Fruit fly (Drosophila melanogaster) whole organism, adult: ENCODE data around the gene Adgf-A.
A peak's percentile ranks its signal among the peaks of the same experiment; 100 is the strongest.

Source experiments
- CG11617 ChIP-seq: fragments of 200-800 bp; sonication (Bioruptor generic); optimal IDR thresholded peaks from 2 replicates; lab custom pipeline; 2017; ENCODE audit warnings: mild to moderate bottlenecking, missing biosample characterization, missing genetic modification reagents, missing genetic modification characterization
- CG12768 ChIP-seq: fragments of 200-800 bp; sonication (Bioruptor generic); optimal IDR thresholded peaks from 2 replicates; lab custom pipeline; 2017; ENCODE audit warnings: missing biosample characterization, missing genetic modification characterization, mild to moderate bottlenecking, moderate library complexity, missing genetic modification reagents
- CG14711 ChIP-seq: fragments of 200-800 bp; sonication (Bioruptor generic); optimal IDR thresholded peaks from 2 replicates; lab custom pipeline; 2018; ENCODE audit warnings: missing biosample characterization, mild to moderate bottlenecking, missing genetic modification characterization, moderate library complexity
- CG1620 ChIP-seq: fragments of 200-800 bp; sonication (Bioruptor generic); optimal IDR thresholded peaks from 2 replicates; lab custom pipeline; 2016; ENCODE audit warnings: missing biosample characterization, missing genetic modification characterization
- CG33017 ChIP-seq: fragments of 200-800 bp; sonication (Bioruptor generic); optimal IDR thresholded peaks from 2 replicates; lab custom pipeline; 2018; ENCODE audit warnings: missing biosample characterization, mild to moderate bottlenecking, missing genetic modification characterization, moderate library complexity
- CG5204 ChIP-seq: fragments of 200-800 bp; sonication (Bioruptor generic); optimal IDR thresholded peaks from 2 replicates; lab custom pipeline; 2016; ENCODE audit warnings: missing biosample characterization, missing genetic modification characterization
- CG7045 ChIP-seq: fragments of 200-800 bp; sonication (Bioruptor generic); optimal IDR thresholded peaks from 2 replicates; lab custom pipeline; 2017; ENCODE audit warnings: missing biosample characterization, mild to moderate bottlenecking, missing genetic modification characterization
- CG7101 ChIP-seq: fragments of 200-800 bp; sonication (Bioruptor generic); optimal IDR thresholded peaks from 2 replicates; lab custom pipeline; 2018; ENCODE audit warnings: missing biosample characterization, mild to moderate bottlenecking, missing genetic modification characterization, moderate library complexity
- Clk ChIP-seq: fragments of 200-800 bp; sonication (Bioruptor generic); optimal IDR thresholded peaks from 2 replicates; lab custom pipeline; 2017; ENCODE audit warnings: missing biosample characterization, missing genetic modification characterization
- Crg-1 ChIP-seq: fragments of 200-800 bp; sonication (Bioruptor generic); optimal IDR thresholded peaks from 2 replicates; lab custom pipeline; 2016; ENCODE audit warnings: missing biosample characterization, missing genetic modification characterization
- Hr96 ChIP-seq: fragments of 200-800 bp; sonication (Bioruptor generic); optimal IDR thresholded peaks from 2 replicates; lab custom pipeline; 2016; ENCODE audit warnings: missing biosample characterization, missing genetic modification characterization
- Mnt ChIP-seq: fragments of 200-800 bp; sonication (Bioruptor generic); optimal IDR thresholded peaks from 2 replicates; lab custom pipeline; 2016; ENCODE audit warnings: missing biosample characterization, mild to moderate bottlenecking, missing genetic modification characterization
- bab1 ChIP-seq: fragments of 200-800 bp; sonication (Bioruptor generic); optimal IDR thresholded peaks from 3 replicates; lab custom pipeline; 2019; ENCODE audit warnings: missing biosample characterization, mild to moderate bottlenecking, missing genetic modification characterization, moderate library complexity
- cic ChIP-seq: fragments of 200-800 bp; sonication (Bioruptor generic); optimal IDR thresholded peaks from 2 replicates; lab custom pipeline; 2017; ENCODE audit warnings: missing biosample characterization, mild to moderate bottlenecking, missing genetic modification characterization, moderate library complexity
- cnc ChIP-seq, 2 experiments: fragments of >200 bp; optimal IDR thresholded peaks; 2 replicates each; lab custom pipeline; 2017
- kay ChIP-seq: fragments of 200-800 bp; sonication (Bioruptor generic); peaks from one replicate; lab custom pipeline; 2016; ENCODE audit warnings: missing biosample characterization, missing genetic modification characterization, borderline replicate concordance
- ovo ChIP-seq: fragments of 200-800 bp; sonication (Bioruptor generic); optimal IDR thresholded peaks from 2 replicates; lab custom pipeline; 2016; ENCODE audit warnings: missing biosample characterization, missing genetic modification characterization
- pad ChIP-seq: fragments of 200-800 bp; sonication (Bioruptor generic); optimal IDR thresholded peaks from 3 replicates; lab custom pipeline; 2017; ENCODE audit warnings: missing biosample characterization, missing genetic modification characterization, mild to moderate bottlenecking, moderate library complexity, missing genetic modification reagents
- tj ChIP-seq: fragments of 200-800 bp; sonication (Bioruptor generic); optimal IDR thresholded peaks from 3 replicates; lab custom pipeline; 2017; ENCODE audit warnings: missing biosample characterization, mild to moderate bottlenecking, missing genetic modification characterization, moderate library complexity
- toe ChIP-seq: fragments of 200-800 bp; sonication (Bioruptor generic); optimal IDR thresholded peaks from 2 replicates; lab custom pipeline; 2016; ENCODE audit warnings: missing biosample characterization, missing genetic modification characterization

The Adgf-A gene

dm6 chr3L:17746760-17747159 lies 17.2 kb downstream of the Adgf-A start, which contains the start of gene CG6034:
Gene CG6034 (minus strand): TSS chr3L:17746860.
- no peak for TF ChIP-seq Clk (GFP tag; lab: Kevin White, UChicago)
- no peak for TF ChIP-seq cnc (optimal IDR thresholded peaks at IDR 0.05; lab: Kevin White, UChicago)
- no peak for TF ChIP-seq CG33017 (tag; lab: Kevin White, UChicago)
- TF ChIP-seq tj = no peak
- no peak for TF ChIP-seq CG7045 (GFP tag; lab: Kevin White, UChicago)
- TF ChIP-seq Crg-1 (GFP tag; lab: Kevin White, UChicago) = no peak
- no peak for TF ChIP-seq Hr96 (GFP tag; lab: Kevin White, UChicago)
- no peak for TF ChIP-seq toe (GFP tag; lab: Kevin White, UChicago)
- TF ChIP-seq CG12768 (GFP tag; lab: Kevin White, UChicago) = no peak
- no peak for TF ChIP-seq kay (GFP tag; lab: Kevin White, UChicago)
- no peak for TF ChIP-seq CG1620 (GFP tag; lab: Kevin White, UChicago)
- no peak for TF ChIP-seq CG7101 (tag; lab: Kevin White, UChicago)

dm6 chr3L:17742531-17742930 lies 21.4 kb downstream of the Adgf-A start:
- TF ChIP-seq CG11617 (GFP tag; lab: Kevin White, UChicago) (no peak), kay (GFP tag; lab: Kevin White, UChicago) (no peak)

dm6 chr3L:17740471-17740870 lies 23.5 kb downstream of the Adgf-A start, which contains the start of gene CG7460:
Gene CG7460 (plus strand): TSS chr3L:17740540.
- TF ChIP-seq CG11617 (GFP tag; lab: Kevin White, UChicago) (no peak), cic (peak; percentile 80), CG12768 (GFP tag; lab: Kevin White, UChicago) (no peak), CG1620 (GFP tag; lab: Kevin White, UChicago) (no peak), Mnt (GFP tag; lab: Kevin White, UChicago) (no peak), Hr96 (GFP tag; lab: Kevin White, UChicago) (peak; percentile 26), CG7045 (GFP tag; lab: Kevin White, UChicago) (no peak), bab1 (GFP tag; lab: Kevin White, UChicago) (peak; percentile 20), CG5204 (GFP tag; lab: Kevin White, UChicago) (peak; percentile 32), cnc (optimal IDR thresholded peaks at IDR 0.05; lab: Kevin White, UChicago) (no peak), CG33017 (tag; lab: Kevin White, UChicago) (peak; percentile 47), Clk (GFP tag; lab: Kevin White, UChicago) (no peak), tj (peak; percentile 70), CG14711 (tag; lab: Kevin White, UChicago) (no peak), kay (GFP tag; lab: Kevin White, UChicago) (peak; percentile 96), CG7101 (tag; lab: Kevin White, UChicago) (peak; percentile 14), pad (GFP tag; lab: Kevin White, UChicago) (no peak), Crg-1 (GFP tag; lab: Kevin White, UChicago) (no peak), toe (GFP tag; lab: Kevin White, UChicago) (peak; percentile 3), ovo (GFP tag; lab: Kevin White, UChicago) (no peak)

dm6 chr3L:17739627-17740026 lies 24.3 kb downstream of the Adgf-A start:
- TF ChIP-seq CG5204 (GFP tag; lab: Kevin White, UChicago) (no peak), ovo (GFP tag; lab: Kevin White, UChicago) (no peak), Crg-1 (GFP tag; lab: Kevin White, UChicago) (no peak), pad (GFP tag; lab: Kevin White, UChicago) (no peak), CG33017 (tag; lab: Kevin White, UChicago) (no peak), CG7101 (tag; lab: Kevin White, UChicago) (no peak), tj (no peak), bab1 (GFP tag; lab: Kevin White, UChicago) (no peak), kay (GFP tag; lab: Kevin White, UChicago) (no peak), Mnt (GFP tag; lab: Kevin White, UChicago) (no peak), cnc (optimal IDR thresholded peaks at IDR 0.05; lab: Kevin White, UChicago) (no peak)

dm6 chr3L:17729278-17729677 lies 34.7 kb downstream of the Adgf-A start, which contains the start of gene CG6052:
Gene CG6052 (minus strand): TSS chr3L:17729378.
- TF ChIP-seq toe (GFP tag; lab: Kevin White, UChicago) (no peak), Hr96 (GFP tag; lab: Kevin White, UChicago) (no peak), cic (no peak), kay (GFP tag; lab: Kevin White, UChicago) (no peak), bab1 (GFP tag; lab: Kevin White, UChicago) (no peak), Clk (GFP tag; lab: Kevin White, UChicago) (no peak), CG5204 (GFP tag; lab: Kevin White, UChicago) (no peak)

dm6 chr3L:17719754-17720153 lies 44.2 kb downstream of the Adgf-A start, which contains the start of gene CheB74a:
Gene CheB74a (minus strand): TSS chr3L:17719854.
- TF ChIP-seq CG11617 (GFP tag; lab: Kevin White, UChicago) (no peak), Crg-1 (GFP tag; lab: Kevin White, UChicago) (no peak), kay (GFP tag; lab: Kevin White, UChicago) (no peak), toe (GFP tag; lab: Kevin White, UChicago) (no peak), cic (no peak), ovo (GFP tag; lab: Kevin White, UChicago) (no peak), CG33017 (tag; lab: Kevin White, UChicago) (no peak)
